Worm (Caenorhabditis elegans): ENCODE measurements around the gene ZK930.7.

Gene ZK930.7

DNA sequence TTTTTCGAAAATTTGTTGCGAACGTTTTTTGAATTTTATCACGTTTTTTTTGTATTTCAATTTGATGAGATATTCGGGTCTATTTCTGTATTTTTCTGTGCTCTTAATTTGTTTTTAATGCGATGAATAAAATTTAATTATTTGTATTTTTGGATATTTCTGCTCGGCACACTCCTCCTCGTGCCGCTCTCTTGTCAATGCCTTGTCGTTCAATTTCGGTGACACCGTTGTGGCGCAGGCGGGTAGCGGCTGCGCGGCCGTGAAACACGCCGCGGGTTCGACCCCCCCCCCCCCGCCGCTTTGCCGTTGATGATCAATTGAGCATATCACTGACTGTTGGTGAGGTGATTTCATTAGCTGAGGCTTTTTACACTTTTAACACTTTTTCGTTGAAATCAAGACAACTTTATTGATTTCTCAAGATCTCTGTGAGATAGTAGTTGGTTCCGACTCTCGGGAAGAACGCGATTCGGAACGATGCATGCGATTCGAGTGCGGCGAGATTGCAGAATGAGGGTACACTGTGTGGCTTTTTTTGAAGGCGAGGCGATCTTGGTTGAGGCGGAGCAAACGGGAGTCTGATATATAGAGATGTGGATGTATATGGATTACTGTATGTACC is 46.3 kb downstream of the ZK930.7 start:
- TF ChIP-seq lin-35 (GFP tag; optimal IDR thresholded peaks at IDR 0.05) (peak; percentile 21 to 59), Y116A8C.19 (tag; optimal IDR thresholded peaks at IDR 0.05; ENCODE audit: borderline replicate concordance) (no peak), sup-37 (GFP tag; optimal IDR thresholded peaks at IDR 0.05) (peak; percentile 63), fkh-10 (GFP tag; optimal IDR thresholded peaks at IDR 0.05) (peak; percentile 25), tlp-1 (tag; optimal IDR thresholded peaks at IDR 0.05) (no peak), rnt-1 (tag; optimal IDR thresholded peaks at IDR 0.05) (peak; percentile 82), nhr-77 (tag; optimal IDR thresholded peaks at IDR 0.05) (peak; percentile 47), aly-2 (tag; optimal IDR thresholded peaks at IDR 0.05) (no peak), skn-1 (tag; optimal IDR thresholded peaks at IDR 0.05) (peak; percentile 56), nhr-28 (tag; optimal IDR thresholded peaks at IDR 0.05) (no peak), lin-14 (GFP tag; optimal IDR thresholded peaks at IDR 0.05) (peak; percentile 66), ceh-8 (GFP tag; optimal IDR thresholded peaks at IDR 0.05) (peak; percentile 85), F16B12.6 (tag; optimal IDR thresholded peaks at IDR 0.05) (peak; percentile 45), blmp-1 (tag; optimal IDR thresholded peaks at IDR 0.05) (no peak), snu-23 (GFP tag; optimal IDR thresholded peaks at IDR 0.05) (peak; percentile 73), dpl-1 (GFP tag; optimal IDR thresholded peaks at IDR 0.05) (peak; percentile 1 to 17 (median 3)), mep-1 (tag; optimal IDR thresholded peaks at IDR 0.05) (peak; percentile 69), xbp-1 (tag; optimal IDR thresholded peaks at IDR 0.05) (peak; percentile 59), zag-1 (tag; optimal IDR thresholded peaks at IDR 0.05) (no peak), efl-3 (GFP tag; optimal IDR thresholded peaks at IDR 0.05) (no peak), fkh-4 (tag; optimal IDR thresholded peaks at IDR 0.05; ENCODE audit: borderline replicate concordance) (no peak), hlh-17 (GFP tag; optimal IDR thresholded peaks at IDR 0.05; ENCODE audit: borderline replicate concordance) (no peak), mab-9 (GFP tag; IDR thresholded peaks at IDR 0.05) (peak; percentile 39; the same call in 1 of the 2 replicates), hlh-4 (tag; optimal IDR thresholded peaks at IDR 0.05) (no peak), elt-3 (tag; optimal IDR thresholded peaks at IDR 0.05) (peak in 2 of 6 experiments; percentile 5 to 21), fkh-8 (tag; optimal IDR thresholded peaks at IDR 0.05) (peak; percentile 87), nhr-12 (tag; optimal IDR thresholded peaks at IDR 0.05) (no peak), nhr-237 (tag; optimal IDR thresholded peaks at IDR 0.05) (no peak), jun-1 (tag; optimal IDR thresholded peaks at IDR 0.05) (peak; percentile 64), mdl-1 (tag; optimal IDR thresholded peaks at IDR 0.05) (peak in 1 of 2 experiments; percentile 2), unc-98 (GFP tag; IDR thresholded peaks at IDR 0.05) (0 out of 2 replicates have a peak, but pooled peaks have one; percentile 21), irx-1 (tag; optimal IDR thresholded peaks at IDR 0.05) (peak; percentile 65), dsc-1 (tag; optimal IDR thresholded peaks at IDR 0.05) (peak; percentile 81), egl-27 (tag; optimal IDR thresholded peaks at IDR 0.05) (no peak), tbx-2 (tag; optimal IDR thresholded peaks at IDR 0.05) (peak; percentile 65), unc-86 (tag; optimal IDR thresholded peaks at IDR 0.05) (peak; percentile 44), fos-1 (tag; optimal IDR thresholded peaks at IDR 0.05) (peak; percentile 43), sptf-1 (tag; optimal IDR thresholded peaks at IDR 0.05) (no peak), ceh-88 (GFP tag; IDR thresholded peaks at IDR 0.05) (peak; percentile 45; the same call in 1 of the 2 replicates), efl-1 (optimal IDR thresholded peaks at IDR 0.05) (peak; percentile 26 to 49), efl-1 (GFP tag; optimal IDR thresholded peaks at IDR 0.05 in 1 of 2) (peak; percentile 46 to 92), ets-5 (GFP tag; IDR thresholded peaks at IDR 0.05) (no peak), alr-1 (tag; optimal IDR thresholded peaks at IDR 0.05; ENCODE audit: borderline replicate concordance) (no peak), vab-15 (tag; optimal IDR thresholded peaks at IDR 0.05) (peak; percentile 72), nhr-71 (tag; optimal IDR thresholded peaks at IDR 0.05) (peak; percentile 77), ces-1 (GFP tag; optimal IDR thresholded peaks at IDR 0.05) (no peak), nhr-90 (tag; optimal IDR thresholded peaks at IDR 0.05; ENCODE audit: poor library complexity) (peak; percentile 71), swsn-7 (tag; optimal IDR thresholded peaks at IDR 0.05) (peak; percentile 69), hpl-2 (GFP tag; optimal IDR thresholded peaks at IDR 0.05) (no peak), pag-3 (tag; optimal IDR thresholded peaks at IDR 0.05; ENCODE audit: borderline replicate concordance, insufficient read depth) (no peak), mef-2 (tag; optimal IDR thresholded peaks at IDR 0.05) (peak; percentile 14), ama-1 (optimal IDR thresholded peaks at IDR 0.05) (no peak)

Data from whole organism, L1 larva.